Worm (Caenorhabditis elegans) whole organism, L1 larva: Measurements from ENCODE around the gene srd-44.

Experiments
- Y116A8C.19 ChIP-seq: sonication (generic microtip); optimal IDR thresholded peaks from 2 replicates; lab custom pipeline; 2016; ENCODE audit warnings: missing compliant biosample characterization, missing genetic modification characterization, borderline replicate concordance
- alr-1 ChIP-seq: fragments of 200-800 bp; sonication (Bioruptor generic); optimal IDR thresholded peaks from 2 replicates; lab custom pipeline; 2018; ENCODE audit warnings: borderline replicate concordance, mild to moderate bottlenecking, missing genetic modification characterization, missing compliant biosample characterization
- aly-2 ChIP-seq: fragments of 150-350 bp; optimal IDR thresholded peaks from 2 replicates; lab custom pipeline; 2014; ENCODE audit warnings: missing biosample characterization, missing genetic modification characterization
- ama-1 ChIP-seq: fragments of 150-350 bp; optimal IDR thresholded peaks from 2 replicates; lab custom pipeline; 2014
- ces-1 ChIP-seq: fragments of 150-350 bp; optimal IDR thresholded peaks from 2 replicates; lab custom pipeline; 2014; ENCODE audit warnings: missing biosample characterization, missing genetic modification reagents, missing genetic modification characterization
- dpl-1 ChIP-seq, 3 experiments: fragments of 150-350 bp in 2 of 3; sonication (generic microtip) in 1 of 3; optimal IDR thresholded peaks; 2 replicates each; lab custom pipeline; 2014 to 2017; ENCODE audit warnings: missing biosample characterization in 3 of 3, missing genetic modification characterization in 3 of 3, missing genetic modification reagents in 3 of 3
- dsc-1 ChIP-seq: sonication (generic microtip); optimal IDR thresholded peaks from 2 replicates; lab custom pipeline; 2016; ENCODE audit warnings: mild to moderate bottlenecking, missing genetic modification characterization, missing compliant biosample characterization
- efl-3 ChIP-seq: fragments of 200-800 bp; sonication (Bioruptor generic); optimal IDR thresholded peaks from 2 replicates; lab custom pipeline; 2018; ENCODE audit warnings: mild to moderate bottlenecking, missing genetic modification characterization, missing compliant biosample characterization
- egl-13 ChIP-seq: sonication (generic microtip); optimal IDR thresholded peaks from 2 replicates; lab custom pipeline; 2016; ENCODE audit warnings: missing genotype, missing genetic modification reagents, missing genetic modification characterization, missing compliant biosample characterization
- egl-27 ChIP-seq, 2 experiments: fragments of 150-350 bp in 1 of 2; sonication (generic microtip); optimal IDR thresholded peaks; 3 replicates each; lab custom pipeline; 2017 to 2018; ENCODE audit warnings: missing biosample characterization in 2 of 2, missing genetic modification characterization in 2 of 2, missing genetic modification reagents in 2 of 2
- elt-2 ChIP-seq: sonication (generic microtip); optimal IDR thresholded peaks from 2 replicates; lab custom pipeline; 2016; ENCODE audit warnings: missing genetic modification characterization, mild to moderate bottlenecking, inconsistent platforms, missing compliant biosample characterization, missing genetic modification reagents
- elt-3 ChIP-seq, 6 experiments: fragments of 150-350 bp in 1 of 6; sonication (generic microtip); optimal IDR thresholded peaks; 2 replicates each; lab custom pipeline; 2017 to 2018; ENCODE audit warnings: missing biosample characterization in 6 of 6, missing genetic modification characterization in 6 of 6, inconsistent platforms in 1 of 6
- ets-5 ChIP-seq: fragments of 200-800 bp; sonication (Bioruptor generic); IDR thresholded peaks from 2 replicates; pipeline ENCODE4 v1.3.6; 2022; ENCODE audit warnings: missing genetic modification characterization, missing compliant biosample characterization
- fkh-4 ChIP-seq: sonication (generic microtip); optimal IDR thresholded peaks from 2 replicates; lab custom pipeline; 2016; ENCODE audit warnings: missing compliant biosample characterization, missing genetic modification characterization, borderline replicate concordance
- fkh-8 ChIP-seq: sonication (generic microtip); optimal IDR thresholded peaks from 2 replicates; lab custom pipeline; 2016; ENCODE audit warnings: mild to moderate bottlenecking, missing genetic modification characterization, missing compliant biosample characterization
- hlh-17 ChIP-seq: fragments of 200-800 bp; sonication (Bioruptor generic); optimal IDR thresholded peaks from 2 replicates; lab custom pipeline; 2018; ENCODE audit warnings: missing genetic modification characterization, mild to moderate bottlenecking, missing compliant biosample characterization, moderate library complexity, borderline replicate concordance
- hlh-4 ChIP-seq: sonication (generic microtip); optimal IDR thresholded peaks from 2 replicates; lab custom pipeline; 2016; ENCODE audit warnings: mild to moderate bottlenecking, missing genetic modification characterization, missing compliant biosample characterization
- jun-1 ChIP-seq: fragments of 150-350 bp; optimal IDR thresholded peaks from 2 replicates; lab custom pipeline; 2014; ENCODE audit warnings: missing biosample characterization, missing genetic modification reagents, missing genetic modification characterization
- lin-15B ChIP-seq: fragments of 150-350 bp; sonication (generic microtip); optimal IDR thresholded peaks from 3 replicates; lab custom pipeline; 2014; ENCODE audit warnings: missing biosample characterization, missing genetic modification characterization
- lin-35 ChIP-seq, 2 experiments: fragments of 150-350 bp; optimal IDR thresholded peaks; 2 replicates each; lab custom pipeline; 2014; ENCODE audit warnings: missing biosample characterization in 2 of 2, missing genetic modification characterization in 2 of 2, missing genetic modification reagents in 2 of 2
- lir-3 ChIP-seq: sonication (generic microtip); optimal IDR thresholded peaks from 2 replicates; lab custom pipeline; 2016; ENCODE audit warnings: mild to moderate bottlenecking, missing genetic modification characterization, moderate library complexity, missing compliant biosample characterization; ENCODE audit not compliant: poor library complexity
- mdl-1 ChIP-seq, 2 experiments: fragments of 150-350 bp; optimal IDR thresholded peaks; 2 replicates each; lab custom pipeline; 2014 to 2017; ENCODE audit warnings: missing biosample characterization in 2 of 2, missing genetic modification characterization in 2 of 2, inconsistent platforms in 1 of 2
- mef-2 ChIP-seq: fragments of 150-350 bp; optimal IDR thresholded peaks from 2 replicates; lab custom pipeline; 2014; ENCODE audit warnings: missing biosample characterization, missing genetic modification characterization
- nhr-12 ChIP-seq: sonication (generic microtip); optimal IDR thresholded peaks from 2 replicates; lab custom pipeline; 2017; ENCODE audit warnings: missing biosample characterization, missing genetic modification characterization
- nhr-19 ChIP-seq: fragments of 200-800 bp; sonication (Bioruptor generic); conservative IDR thresholded peaks from 2 replicates; pipeline ENCODE4 v1.3.6; 2022; ENCODE audit warnings: missing genetic modification characterization, missing compliant biosample characterization
- nhr-20 ChIP-seq: sonication (generic microtip); optimal IDR thresholded peaks from 2 replicates; lab custom pipeline; 2016; ENCODE audit warnings: mild to moderate bottlenecking, missing genetic modification characterization, missing compliant biosample characterization
- nhr-237 ChIP-seq: fragments of 150-350 bp; optimal IDR thresholded peaks from 2 replicates; lab custom pipeline; 2014; ENCODE audit warnings: missing biosample characterization, missing genetic modification characterization
- nhr-76 ChIP-seq: sonication (generic microtip); optimal IDR thresholded peaks from 2 replicates; lab custom pipeline; 2017; ENCODE audit warnings: missing biosample characterization, missing genetic modification characterization
- pqm-1 ChIP-seq: sonication (generic microtip); optimal IDR thresholded peaks from 3 replicates; lab custom pipeline; 2017; ENCODE audit warnings: missing biosample characterization, missing genetic modification characterization
- sox-4 ChIP-seq: sonication (generic microtip); optimal IDR thresholded peaks from 2 replicates; lab custom pipeline; 2016; ENCODE audit warnings: missing genetic modification characterization, missing compliant biosample characterization
- sptf-1 ChIP-seq: fragments of 150-350 bp; optimal IDR thresholded peaks from 2 replicates; lab custom pipeline; 2014; ENCODE audit warnings: missing biosample characterization, missing genetic modification characterization
- sup-37 ChIP-seq: fragments of 200-800 bp; sonication (Bioruptor generic); optimal IDR thresholded peaks from 2 replicates; lab custom pipeline; 2018; ENCODE audit warnings: mild to moderate bottlenecking, missing genetic modification characterization, missing compliant biosample characterization
- tlp-1 ChIP-seq: fragments of 150-350 bp; optimal IDR thresholded peaks from 2 replicates; lab custom pipeline; 2014; ENCODE audit warnings: missing biosample characterization, missing genetic modification characterization
- unc-62 ChIP-seq: fragments of 150-350 bp; optimal IDR thresholded peaks from 2 replicates; lab custom pipeline; 2014; ENCODE audit warnings: missing biosample characterization, missing genetic modification reagents, missing genetic modification characterization
- xbp-1 ChIP-seq: sonication (generic microtip); optimal IDR thresholded peaks from 2 replicates; lab custom pipeline; 2016; ENCODE audit warnings: missing genetic modification characterization, missing compliant biosample characterization
- zag-1 ChIP-seq: fragments of 150-350 bp; optimal IDR thresholded peaks from 2 replicates; lab custom pipeline; 2014; ENCODE audit warnings: missing biosample characterization, missing genetic modification characterization
- ztf-4 ChIP-seq: fragments of 150-350 bp; optimal IDR thresholded peaks from 2 replicates; lab custom pipeline; 2014; ENCODE audit warnings: missing biosample characterization, missing genetic modification characterization

srd-44 gene

DNA sequence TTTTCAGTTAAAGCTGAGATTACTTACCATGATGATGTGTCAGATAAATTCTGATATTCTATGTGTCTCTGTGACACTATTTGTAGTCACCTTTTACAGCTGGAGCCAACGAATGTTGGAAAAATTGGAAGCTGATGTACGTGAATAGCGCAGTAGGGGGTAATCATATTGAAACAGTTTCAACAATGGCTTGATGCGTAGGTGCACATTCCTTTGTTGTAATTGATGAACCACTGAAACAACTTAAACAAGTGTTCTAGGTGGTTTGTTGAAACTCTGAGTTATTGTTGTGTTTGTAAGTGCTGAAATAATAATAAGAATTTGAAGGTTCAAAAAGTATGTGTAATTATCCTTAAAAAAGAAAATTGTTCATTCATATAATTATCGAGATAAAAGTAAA lies 18.3 kb downstream of the srd-44 start, which contains the start of gene nspc-12:
nspc-12 (minus strand) TSS at position 101 of the 400 bp plus-strand sequence.
- TF ChIP-seq zag-1 (no peak), ets-5 (GFP tag; lab: Robert Waterston, UW) (no peak), elt-2 (no peak), ama-1 (no peak), sup-37 (GFP tag; lab: Kevin White, UChicago) (no peak), jun-1 (tag; lab: Kevin White, UChicago) (no peak), xbp-1 (tag; lab: Kevin White, UChicago) (no peak), nhr-12 (no peak), Y116A8C.19 (tag; lab: Kevin White, UChicago) (no peak), nhr-237 (tag; lab: Kevin White, UChicago) (no peak), sox-4 (no peak), tlp-1 (tag; lab: Kevin White, UChicago) (no peak), unc-62 (no peak), nhr-20 (tag; lab: Kevin White, UChicago) (no peak), lin-35 (GFP tag; optimal IDR thresholded peaks at IDR 0.05; lab: Kevin White, UChicago) (no peak), dpl-1 (GFP tag; optimal IDR thresholded peaks at IDR 0.05; lab: Kevin White, UChicago) (no peak), hlh-4 (tag; lab: Kevin White, UChicago) (no peak)

DNA sequence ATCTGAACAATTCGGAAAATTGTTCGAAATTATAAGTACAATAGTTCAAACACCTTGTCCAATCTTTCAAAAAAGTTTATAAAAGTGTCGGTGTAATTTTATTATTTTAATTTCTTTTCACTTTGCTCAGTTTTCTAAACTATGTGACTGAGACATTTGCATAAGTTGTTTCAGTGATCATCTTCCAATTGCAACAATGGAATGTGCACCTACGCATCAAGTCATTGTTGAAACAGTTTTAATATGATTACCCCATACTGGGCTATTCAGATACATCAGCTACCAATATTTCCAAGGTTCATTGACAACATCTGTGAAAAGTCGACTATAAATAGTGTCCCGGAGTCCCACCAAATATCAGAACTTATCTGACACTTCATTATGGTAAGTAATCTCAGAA lies 18.9 kb downstream of the srd-44 start, which contains the start of gene nspc-13:
nspc-13 (plus strand) TSS at position 301 of the 400 bp plus-strand sequence.
- TF ChIP-seq elt-3 (tag; optimal IDR thresholded peaks at IDR 0.05; lab: Kevin White, UChicago) (no peak), efl-3 (GFP tag; lab: Kevin White, UChicago) (no peak), lin-15B (tag; lab: Kevin White, UChicago) (no peak), mef-2 (no peak), jun-1 (tag; lab: Kevin White, UChicago) (no peak), egl-27 (tag; optimal IDR thresholded peaks at IDR 0.05; lab: Kevin White, UChicago) (no peak)

ce11 chrX:12358957-12359356 lies 20.7 kb downstream of the srd-44 start, which contains the start of gene nspc-14:
Gene nspc-14, minus strand, starts transcription at chrX:12359057.
- no peak for TF ChIP-seq fkh-8 (tag; lab: Kevin White, UChicago)
- no peak for TF ChIP-seq alr-1 (tag; lab: Kevin White, UChicago)
- no peak for TF ChIP-seq xbp-1 (tag; lab: Kevin White, UChicago)
- TF ChIP-seq ztf-4: no peak
- no peak for TF ChIP-seq nhr-12
- TF ChIP-seq, all 84 proteins: peak for 0

DNA sequence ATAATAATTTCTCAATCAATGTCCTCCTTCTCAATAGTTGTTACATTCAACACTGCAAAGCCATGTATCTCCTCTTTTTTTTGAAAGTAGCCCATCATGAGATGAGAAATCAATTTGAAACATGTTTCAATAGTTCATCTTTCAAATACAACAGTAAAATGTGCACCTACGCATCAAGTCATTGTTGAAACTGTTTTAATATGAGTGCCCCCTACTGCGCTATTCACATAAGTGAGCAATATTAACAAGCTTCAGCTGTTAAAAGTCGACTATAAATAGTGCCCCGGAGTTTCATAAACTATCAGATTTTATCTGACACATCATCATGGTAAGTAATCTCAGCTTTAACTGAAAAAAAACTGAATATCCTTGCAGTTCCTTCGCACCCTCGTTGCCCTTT lies 22.2 kb downstream of the srd-44 start, which contains the start of the genes nspc-15 and F19H6.6:
nspc-15 (plus strand) TSS at position 301 of the 400 bp plus-strand sequence.
F19H6.6 (plus strand) TSS at position 384 of the 400 bp plus-strand sequence.
- TF ChIP-seq ama-1 (no peak), hlh-17 (no peak), lin-35 (GFP tag; optimal IDR thresholded peaks at IDR 0.05; lab: Kevin White, UChicago) (no peak), alr-1 (tag; lab: Kevin White, UChicago) (no peak), nhr-20 (tag; lab: Kevin White, UChicago) (no peak), lir-3 (tag; lab: Kevin White, UChicago) (no peak), mdl-1 (tag; optimal IDR thresholded peaks at IDR 0.05; lab: Kevin White, UChicago) (no peak), pqm-1 (tag; lab: Kevin White, UChicago) (no peak), dsc-1 (tag; lab: Kevin White, UChicago) (no peak), aly-2 (no peak), dpl-1 (GFP tag; optimal IDR thresholded peaks at IDR 0.05; lab: Kevin White, UChicago) (no peak), nhr-76 (tag; lab: Kevin White, UChicago) (no peak), nhr-19 (GFP tag; lab: Robert Waterston, UW) (no peak), ces-1 (GFP tag; lab: Kevin White, UChicago) (no peak), egl-13 (tag; lab: Kevin White, UChicago) (no peak), sptf-1 (no peak), fkh-4 (tag; lab: Kevin White, UChicago) (no peak)
